Worm (Caenorhabditis elegans) whole organism, L4/young adult: Measurements from ENCODE around the gene C03B1.5.

Experiments used
- W03F9.2 ChIP-seq: fragments of 150-350 bp; optimal IDR thresholded peaks from 2 replicates; lab custom pipeline; 2014; ENCODE audit warnings: missing biosample characterization, missing genetic modification characterization
- dao-5 ChIP-seq: sonication (generic microtip); optimal IDR thresholded peaks from 2 replicates; lab custom pipeline; 2016; ENCODE audit warnings: missing genotype, missing genetic modification characterization, moderate library complexity, missing compliant biosample characterization
- him-1 ChIP-seq: sonication (generic microtip); optimal IDR thresholded peaks from 2 replicates; lab custom pipeline; 2016; ENCODE audit warnings: missing genotype, missing genetic modification reagents, missing genetic modification characterization, missing compliant biosample characterization

- no peak for TF ChIP-seq him-1 (tag; lab: Kevin White, UChicago)
- no peak for TF ChIP-seq dao-5 (tag; lab: Kevin White, UChicago)
- no peak for TF ChIP-seq W03F9.2
Measured at ce11 chrX:6347013-6347412, 8.4 kb upstream of the C03B1.5 start, which contains the start of gene C03B1.9.
